Worm (Caenorhabditis elegans) whole organism, L1 larva: Measurements from ENCODE around the gene C48B4.12.

Experiments
- C04F5.9 ChIP-seq: sonication (generic microtip); optimal IDR thresholded peaks from 2 replicates; lab custom pipeline; 2016; ENCODE audit warnings: missing genetic modification characterization, missing compliant biosample characterization
- C34B4.2 ChIP-seq: sonication (generic microtip); optimal IDR thresholded peaks from 2 replicates; lab custom pipeline; 2017; ENCODE audit warnings: mild to moderate bottlenecking, missing genetic modification characterization, missing compliant biosample characterization
- Y116A8C.19 ChIP-seq: sonication (generic microtip); optimal IDR thresholded peaks from 2 replicates; lab custom pipeline; 2016; ENCODE audit warnings: missing compliant biosample characterization, missing genetic modification characterization, borderline replicate concordance
- blmp-1 ChIP-seq: fragments of 150-350 bp; optimal IDR thresholded peaks from 2 replicates; lab custom pipeline; 2014; ENCODE audit warnings: missing biosample characterization, missing genetic modification characterization
- ceh-63 ChIP-seq: fragments of 200-800 bp; sonication (Bioruptor generic); optimal IDR thresholded peaks from 2 replicates; lab custom pipeline; 2018; ENCODE audit warnings: mild to moderate bottlenecking, missing genetic modification characterization, missing compliant biosample characterization
- ceh-8 ChIP-seq: fragments of 200-800 bp; sonication (Bioruptor generic); optimal IDR thresholded peaks from 2 replicates; lab custom pipeline; 2018; ENCODE audit warnings: mild to moderate bottlenecking, missing genetic modification characterization, moderate library complexity, missing compliant biosample characterization
- efl-1 ChIP-seq, 4 experiments: fragments of 150-350 bp; optimal IDR thresholded peaks in 3 of 4; peaks in 1 of 4; 1 replicate in 1 of 4; 2 replicates in 3 of 4; lab custom pipeline; 2014; ENCODE audit warnings: missing biosample characterization in 2 of 4, missing genetic modification characterization in 2 of 4, missing genetic modification reagents in 2 of 4
- efl-3 ChIP-seq: fragments of 200-800 bp; sonication (Bioruptor generic); optimal IDR thresholded peaks from 2 replicates; lab custom pipeline; 2018; ENCODE audit warnings: mild to moderate bottlenecking, missing genetic modification characterization, missing compliant biosample characterization
- egl-27 ChIP-seq, 2 experiments: fragments of 150-350 bp in 1 of 2; sonication (generic microtip); optimal IDR thresholded peaks; 3 replicates each; lab custom pipeline; 2017 to 2018; ENCODE audit warnings: missing biosample characterization in 2 of 2, missing genetic modification characterization in 2 of 2, missing genetic modification reagents in 2 of 2
- elt-3 ChIP-seq, 6 experiments: fragments of 150-350 bp in 1 of 6; sonication (generic microtip); optimal IDR thresholded peaks; 2 replicates each; lab custom pipeline; 2017 to 2018; ENCODE audit warnings: missing biosample characterization in 6 of 6, missing genetic modification characterization in 6 of 6, inconsistent platforms in 1 of 6
- nhr-76 ChIP-seq: sonication (generic microtip); optimal IDR thresholded peaks from 2 replicates; lab custom pipeline; 2017; ENCODE audit warnings: missing biosample characterization, missing genetic modification characterization
- nhr-84 ChIP-seq: sonication (generic microtip); optimal IDR thresholded peaks from 2 replicates; lab custom pipeline; 2017; ENCODE audit warnings: missing biosample characterization, missing genetic modification characterization
- nhr-85 ChIP-seq: sonication (generic microtip); peaks from one replicate; lab custom pipeline; 2016; ENCODE audit warnings: missing genetic modification characterization, inconsistent platforms, missing compliant biosample characterization
- skn-1 ChIP-seq: fragments of 150-350 bp; optimal IDR thresholded peaks from 2 replicates; lab custom pipeline; 2014; ENCODE audit warnings: missing biosample characterization, missing genetic modification characterization
- tlp-1 ChIP-seq: fragments of 150-350 bp; optimal IDR thresholded peaks from 2 replicates; lab custom pipeline; 2014; ENCODE audit warnings: missing biosample characterization, missing genetic modification characterization

The C48B4.12 gene

DNA sequence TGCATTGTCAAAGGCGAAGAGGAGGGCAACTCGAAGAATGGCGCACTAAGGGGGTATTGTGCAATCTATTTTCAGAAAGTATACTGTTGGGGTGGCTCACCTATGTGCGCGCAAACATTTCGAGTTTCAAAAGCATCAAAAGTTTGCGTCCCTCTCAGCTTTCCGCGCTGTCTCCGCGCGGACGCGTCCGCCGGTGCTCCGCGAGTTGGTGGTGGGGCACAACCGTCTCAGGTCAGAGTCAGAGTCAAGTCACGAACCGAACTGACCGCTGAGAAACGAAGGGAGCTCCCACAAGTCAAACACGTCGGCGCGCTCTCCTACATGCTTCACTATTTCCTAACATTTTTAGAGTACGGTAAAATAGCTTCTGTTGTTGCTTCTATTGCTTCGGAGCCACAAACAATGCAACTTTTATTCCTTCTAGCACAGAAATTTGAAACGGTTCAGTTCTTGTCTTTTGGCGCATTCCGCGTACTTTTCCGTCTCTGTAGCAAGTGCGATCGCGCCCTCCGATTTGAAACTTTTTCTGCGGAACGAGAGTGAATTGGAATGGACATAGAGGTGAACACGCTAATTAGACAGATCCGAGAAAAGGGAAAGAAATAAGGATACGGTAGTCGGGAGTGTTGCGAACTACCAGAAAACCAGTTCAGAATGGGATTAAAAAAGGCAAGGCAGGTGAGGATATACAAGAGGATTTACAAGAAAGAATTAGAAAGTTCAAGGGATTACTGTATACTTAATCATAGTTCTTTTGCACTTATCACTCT lies 42.3 kb downstream of the C48B4.12 start:
- TF ChIP-seq efl-1 (optimal IDR thresholded peaks at IDR 0.05; lab: Kevin White, UChicago) (no peak), efl-1 (GFP tag; optimal IDR thresholded peaks at IDR 0.05 in 1 of 2; lab: Kevin White, UChicago) (peak in 1 of 2 experiments; percentile 51), nhr-76 (tag; lab: Kevin White, UChicago) (no peak), blmp-1 (peak; percentile 96)

DNA sequence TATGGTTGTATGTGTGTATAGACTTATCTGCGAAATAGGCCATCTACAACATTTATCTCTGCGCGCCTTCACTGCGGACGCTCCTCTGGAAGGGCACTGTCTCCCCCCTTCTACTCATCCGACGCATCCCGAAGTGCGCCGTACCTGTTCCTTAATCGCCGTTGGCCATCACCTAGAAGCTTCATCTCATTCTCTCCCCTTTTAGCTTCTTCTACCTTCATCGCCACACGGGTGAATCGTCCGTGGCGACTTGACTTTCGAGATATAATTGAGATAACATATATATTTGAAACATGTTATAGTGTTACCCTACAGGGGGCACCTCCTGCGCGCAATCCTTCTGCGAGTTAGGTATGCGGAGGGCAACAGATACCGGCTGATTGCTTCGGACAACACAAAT lies 45.0 kb downstream of the C48B4.12 start:
- TF ChIP-seq nhr-85 (peak; percentile 12), nhr-84 (tag; lab: Kevin White, UChicago) (no peak), ceh-8 (GFP tag; lab: Kevin White, UChicago) (no peak), C34B4.2 (no peak), egl-27 (tag; optimal IDR thresholded peaks at IDR 0.05; lab: Kevin White, UChicago) (no peak), C04F5.9 (no peak), efl-3 (GFP tag; lab: Kevin White, UChicago) (no peak), skn-1 (tag; lab: Kevin White, UChicago) (no peak), tlp-1 (no peak)

DNA sequence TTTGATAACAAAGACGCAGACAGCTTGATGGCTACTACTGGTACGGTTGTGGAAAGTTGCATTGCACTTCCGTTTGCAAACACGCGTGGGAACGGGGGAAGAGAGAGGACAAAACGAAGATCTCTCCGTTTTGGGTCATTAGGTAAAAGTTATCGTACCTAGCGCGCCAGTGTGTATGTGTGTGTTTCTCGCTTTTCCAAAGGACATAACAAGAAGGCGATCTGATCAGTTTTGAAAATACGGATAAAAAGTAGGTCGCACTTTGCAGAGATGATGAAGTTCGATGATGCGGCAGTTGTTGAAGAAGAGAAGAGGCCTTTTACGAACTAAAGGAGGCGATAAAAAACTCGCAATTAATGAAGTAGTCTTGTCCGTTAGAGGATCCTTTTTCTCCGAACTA lies 48.0 kb downstream of the C48B4.12 start:
- TF ChIP-seq blmp-1, result peak; percentile 93
- peak in 1 of 6 experiments; percentile 38 for TF ChIP-seq elt-3 (tag; optimal IDR thresholded peaks at IDR 0.05; lab: Kevin White, UChicago)
- no peak for TF ChIP-seq Y116A8C.19 (tag; lab: Kevin White, UChicago)

DNA sequence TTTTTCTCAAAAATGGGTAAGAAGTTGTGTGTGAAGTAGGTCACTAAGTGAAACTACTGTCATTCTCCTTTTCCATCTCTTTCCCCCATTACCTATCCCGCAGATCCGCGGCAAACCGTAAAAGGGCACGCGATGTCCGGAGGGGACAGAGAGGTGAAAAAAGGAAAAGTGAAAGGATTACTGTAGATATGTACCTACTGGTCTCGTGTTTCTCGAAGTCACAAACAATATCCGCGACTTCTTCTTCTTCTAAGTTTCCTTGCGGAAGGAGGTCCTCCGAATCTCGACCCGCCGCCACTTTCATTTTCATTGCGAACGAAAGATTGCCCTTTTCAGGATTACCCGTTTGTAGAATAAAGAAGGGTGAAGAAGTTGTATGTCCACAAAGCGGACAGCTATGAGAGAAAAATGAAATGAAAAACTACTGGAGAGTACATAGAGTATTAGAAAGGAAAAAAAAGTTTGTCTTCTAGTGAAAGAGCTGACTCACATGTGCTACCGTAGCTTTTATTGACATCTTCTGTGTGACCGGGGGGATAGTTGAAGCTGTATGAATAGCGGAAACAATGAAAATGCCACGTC lies 49.4 kb downstream of the C48B4.12 start:
- TF ChIP-seq ceh-63 (GFP tag; lab: Kevin White, UChicago) (no peak), elt-3 (tag; optimal IDR thresholded peaks at IDR 0.05; lab: Kevin White, UChicago) (peak in 1 of 6 experiments; percentile 7), blmp-1 (peak; percentile 100)
